Worm (Caenorhabditis elegans) whole organism, L2 larva: ENCODE results near the gene chk-2.

Experiments used
- ZK546.5 ChIP-seq: sonication (generic microtip); optimal IDR thresholded peaks from 2 replicates; lab custom pipeline; 2017; ENCODE audit warnings: missing biosample characterization, missing genetic modification characterization
- alr-1 ChIP-seq: fragments of 150-350 bp; optimal IDR thresholded peaks from 2 replicates; lab custom pipeline; 2014; ENCODE audit warnings: missing biosample characterization, missing genetic modification characterization
- aly-2 ChIP-seq: fragments of 150-350 bp; optimal IDR thresholded peaks from 2 replicates; lab custom pipeline; 2014; ENCODE audit warnings: missing biosample characterization, missing genetic modification characterization
- ama-1 ChIP-seq: fragments of 150-350 bp; optimal IDR thresholded peaks from 2 replicates; lab custom pipeline; 2018; ENCODE audit warnings: inconsistent platforms
- ceh-82 ChIP-seq: fragments of 150-350 bp; optimal IDR thresholded peaks from 2 replicates; lab custom pipeline; 2014; ENCODE audit warnings: missing biosample characterization, missing genetic modification characterization
- dmd-4 ChIP-seq: sonication (generic microtip); optimal IDR thresholded peaks from 2 replicates; lab custom pipeline; 2017; ENCODE audit warnings: missing biosample characterization, missing genetic modification characterization
- egl-27 ChIP-seq: sonication (generic microtip); optimal IDR thresholded peaks from 3 replicates; lab custom pipeline; 2017; ENCODE audit warnings: missing biosample characterization, missing genetic modification reagents, missing genetic modification characterization
- lin-39 ChIP-seq: fragments of 150-350 bp; optimal IDR thresholded peaks from 2 replicates; lab custom pipeline; 2014; ENCODE audit warnings: missing biosample characterization, missing genetic modification reagents, missing genetic modification characterization
- lsy-2 ChIP-seq, 2 experiments: fragments of 150-350 bp in 1 of 2; sonication (generic microtip) in 1 of 2; optimal IDR thresholded peaks; 2 replicates each; lab custom pipeline; 2014 to 2017; ENCODE audit warnings: missing biosample characterization in 2 of 2, missing genetic modification characterization in 2 of 2
- mdl-1 ChIP-seq, 2 experiments: fragments of 150-350 bp in 1 of 2; sonication (generic microtip) in 1 of 2; optimal IDR thresholded peaks; 2 replicates each; lab custom pipeline; 2017; ENCODE audit warnings: missing biosample characterization in 2 of 2, missing genetic modification characterization in 2 of 2
- nhr-11 ChIP-seq: fragments of 150-350 bp; optimal IDR thresholded peaks from 2 replicates; lab custom pipeline; 2014; ENCODE audit warnings: missing biosample characterization, missing genetic modification characterization
- skn-1 ChIP-seq: sonication (generic microtip); optimal IDR thresholded peaks from 2 replicates; lab custom pipeline; 2017; ENCODE audit warnings: missing biosample characterization, missing genetic modification characterization
- snpc-4 ChIP-seq: fragments of 150-350 bp; optimal IDR thresholded peaks from 2 replicates; lab custom pipeline; 2014; ENCODE audit warnings: missing biosample characterization, missing genetic modification characterization
- ztf-1 ChIP-seq: fragments of 200-800 bp; sonication (Bioruptor generic); conservative IDR thresholded peaks from 2 replicates; pipeline ENCODE4 v1.3.6; 2022; ENCODE audit warnings: missing genetic modification characterization, missing compliant biosample characterization

chk-2 gene

ce11 chrV:19895250-19895649, 20.6 kb downstream of the chk-2 start, which contains the start of gene gly-4:
TSS of gene gly-4 (minus strand) at chrV:19895350.
- TF ChIP-seq ztf-1 (GFP tag; lab: Robert Waterston, UW): no peak
- no peak for TF ChIP-seq egl-27 (tag; lab: Kevin White, UChicago)
- TF ChIP-seq dmd-4 (tag; lab: Kevin White, UChicago): no peak

ce11 chrV:19882916-19883315, 32.9 kb downstream of the chk-2 start, which contains the start of gene Y116F11B.13:
TSS of gene Y116F11B.13 (plus strand) at chrV:19883216.
- no peak for TF ChIP-seq nhr-11 (tag; lab: Kevin White, UChicago)
- TF ChIP-seq, all 48 proteins: peak for 0

ce11 chrV:19867883-19868282, 47.9 kb downstream of the chk-2 start, which contains the start of gene Y116F11B.9:
TSS of gene Y116F11B.9 (minus strand) at chrV:19867983.
- TF ChIP-seq ama-1 (lab: Kevin White, UChicago) (no peak), aly-2 (tag; lab: Kevin White, UChicago) (no peak), dmd-4 (tag; lab: Kevin White, UChicago) (no peak), ZK546.5 (tag; lab: Kevin White, UChicago) (no peak), lsy-2 (tag; optimal IDR thresholded peaks at IDR 0.05; lab: Kevin White, UChicago) (no peak), snpc-4 (tag; lab: Kevin White, UChicago) (no peak), skn-1 (tag; lab: Kevin White, UChicago) (no peak), mdl-1 (tag; optimal IDR thresholded peaks at IDR 0.05; lab: Kevin White, UChicago) (no peak), alr-1 (tag; lab: Kevin White, UChicago) (no peak)

ce11 chrV:19860225-19860624, 55.6 kb downstream of the chk-2 start:
- TF ChIP-seq lin-39: no peak
- TF ChIP-seq ceh-82 (tag; lab: Kevin White, UChicago): no peak
